Worm (Caenorhabditis elegans) whole organism, L2 larva: ENCODE measurements around the gene rsd-2.

ENCODE experiments used
- R02D3.7 ChIP-seq: fragments of 150-350 bp; optimal IDR thresholded peaks from 2 replicates; lab custom pipeline; 2014; ENCODE audit warnings: missing biosample characterization, missing genetic modification characterization
- Y55F3AM.14 ChIP-seq: fragments of 200-800 bp; sonication (Bioruptor generic); optimal IDR thresholded peaks from 2 replicates; lab custom pipeline; 2018; ENCODE audit warnings: mild to moderate bottlenecking, missing genetic modification characterization, missing compliant biosample characterization
- aly-2 ChIP-seq: fragments of 150-350 bp; optimal IDR thresholded peaks from 2 replicates; lab custom pipeline; 2014; ENCODE audit warnings: missing biosample characterization, missing genetic modification characterization
- ama-1 ChIP-seq: fragments of 150-350 bp; optimal IDR thresholded peaks from 2 replicates; lab custom pipeline; 2018; ENCODE audit warnings: inconsistent platforms
- blmp-1 ChIP-seq: sonication (generic microtip); optimal IDR thresholded peaks from 2 replicates; lab custom pipeline; 2017; ENCODE audit warnings: missing genetic modification characterization, mild to moderate bottlenecking, missing compliant biosample characterization, antibody characterized with exemption, moderate library complexity; ENCODE audit not compliant: insufficient read depth
- lin-13 ChIP-seq: fragments of 150-350 bp; optimal IDR thresholded peaks from 2 replicates; lab custom pipeline; 2014; ENCODE audit warnings: missing biosample characterization, missing genetic modification reagents, missing genetic modification characterization
- lsy-2 ChIP-seq, 2 experiments: fragments of 150-350 bp in 1 of 2; sonication (generic microtip) in 1 of 2; optimal IDR thresholded peaks; 2 replicates each; lab custom pipeline; 2014 to 2017; ENCODE audit warnings: missing biosample characterization in 2 of 2, missing genetic modification characterization in 2 of 2
- nhr-12 ChIP-seq: fragments of 150-350 bp; optimal IDR thresholded peaks from 2 replicates; lab custom pipeline; 2014; ENCODE audit warnings: missing biosample characterization, missing genetic modification characterization
- nhr-237 ChIP-seq: fragments of 150-350 bp; optimal IDR thresholded peaks from 2 replicates; lab custom pipeline; 2014; ENCODE audit warnings: missing biosample characterization, missing genetic modification characterization
- nhr-77 ChIP-seq: fragments of 150-350 bp; optimal IDR thresholded peaks from 2 replicates; lab custom pipeline; 2014; ENCODE audit warnings: missing biosample characterization, missing genetic modification characterization
- peb-1 ChIP-seq: fragments of 150-350 bp; optimal IDR thresholded peaks from 2 replicates; lab custom pipeline; 2014; ENCODE audit warnings: missing biosample characterization, missing genetic modification characterization
- skn-1 ChIP-seq: sonication (generic microtip); optimal IDR thresholded peaks from 2 replicates; lab custom pipeline; 2017; ENCODE audit warnings: missing biosample characterization, missing genetic modification characterization
- zag-1 ChIP-seq: fragments of 150-350 bp; optimal IDR thresholded peaks from 2 replicates; lab custom pipeline; 2014; ENCODE audit warnings: missing biosample characterization, missing genetic modification characterization
- ztf-11 ChIP-seq: sonication (generic microtip); optimal IDR thresholded peaks from 2 replicates; lab custom pipeline; 2017; ENCODE audit warnings: missing biosample characterization, missing genetic modification characterization

ce11 chrIV:13508924-13509323, 31.1 kb downstream of the rsd-2 start, which contains the start of gene afmd-2:
- TF ChIP-seq nhr-237 (tag; lab: Kevin White, UChicago): no peak
- TF ChIP-seq nhr-12 (tag; lab: Kevin White, UChicago): no peak
- no peak for TF ChIP-seq R02D3.7
- no peak for TF ChIP-seq peb-1 (tag; lab: Kevin White, UChicago)
- no peak for TF ChIP-seq Y55F3AM.14 (GFP tag; lab: Kevin White, UChicago)
- TF ChIP-seq nhr-77: no peak
- TF ChIP-seq ama-1: no peak
- no peak for TF ChIP-seq aly-2 (tag; lab: Kevin White, UChicago)
- no peak for TF ChIP-seq lsy-2 (tag; optimal IDR thresholded peaks at IDR 0.05; lab: Kevin White, UChicago)
- TF ChIP-seq ztf-11 (tag; lab: Kevin White, UChicago): no peak
- no peak for TF ChIP-seq blmp-1 (tag; lab: Kevin White, UChicago)
- TF ChIP-seq lin-13 (GFP tag; lab: Kevin White, UChicago): no peak
- no peak for TF ChIP-seq skn-1
- no peak for TF ChIP-seq zag-1 (tag; lab: Kevin White, UChicago)
